Worm (Caenorhabditis elegans): ENCODE measurements around the gene srw-85.

DNA sequence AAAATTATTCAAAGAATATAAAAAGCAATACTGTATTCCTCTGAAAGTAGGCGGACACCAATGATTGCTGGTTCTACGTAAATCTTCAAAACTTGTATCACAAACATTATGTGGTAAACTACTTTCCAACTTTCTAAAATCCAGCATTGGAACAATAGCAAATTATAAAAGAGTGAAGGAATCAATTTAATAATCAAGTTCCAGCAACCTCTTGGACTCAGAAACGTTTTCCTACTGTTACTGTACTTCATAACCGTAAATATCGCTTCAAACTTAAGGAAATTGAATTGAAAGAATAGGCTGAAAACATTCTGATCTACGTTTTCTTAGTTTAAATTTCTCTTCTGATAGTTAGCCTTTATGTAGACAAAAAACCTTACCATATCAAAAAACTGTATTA is 27.3 kb downstream of the srw-85 start:
- TF ChIP-seq nhr-77 (tag; optimal IDR thresholded peaks at IDR 0.05) (no peak), ceh-16 (tag; optimal IDR thresholded peaks at IDR 0.05) (no peak)

Data from whole organism, L3 larva.